Worm (Caenorhabditis elegans) whole organism, L4/young adult: ENCODE results near the gene gei-6.

Source experiments
- W03F9.2 ChIP-seq: fragments of 150-350 bp; optimal IDR thresholded peaks from 2 replicates; lab custom pipeline; 2014; ENCODE audit warnings: missing biosample characterization, missing genetic modification characterization
- dao-5 ChIP-seq: sonication (generic microtip); optimal IDR thresholded peaks from 2 replicates; lab custom pipeline; 2016; ENCODE audit warnings: missing genotype, missing genetic modification characterization, moderate library complexity, missing compliant biosample characterization
- him-1 ChIP-seq: sonication (generic microtip); optimal IDR thresholded peaks from 2 replicates; lab custom pipeline; 2016; ENCODE audit warnings: missing genotype, missing genetic modification reagents, missing genetic modification characterization, missing compliant biosample characterization

ce11 chrV:7266021-7266420 is 35.4 kb upstream of the gei-6 start, which contains the start of gene C13A2.7:
- TF ChIP-seq him-1 (tag; lab: Kevin White, UChicago) (no peak), dao-5 (tag; lab: Kevin White, UChicago) (no peak), W03F9.2 (tag; lab: Kevin White, UChicago) (no peak)
